Fruit fly (Drosophila melanogaster): Measurements from ENCODE around the gene CG4854.

CG4854 gene

DNA sequence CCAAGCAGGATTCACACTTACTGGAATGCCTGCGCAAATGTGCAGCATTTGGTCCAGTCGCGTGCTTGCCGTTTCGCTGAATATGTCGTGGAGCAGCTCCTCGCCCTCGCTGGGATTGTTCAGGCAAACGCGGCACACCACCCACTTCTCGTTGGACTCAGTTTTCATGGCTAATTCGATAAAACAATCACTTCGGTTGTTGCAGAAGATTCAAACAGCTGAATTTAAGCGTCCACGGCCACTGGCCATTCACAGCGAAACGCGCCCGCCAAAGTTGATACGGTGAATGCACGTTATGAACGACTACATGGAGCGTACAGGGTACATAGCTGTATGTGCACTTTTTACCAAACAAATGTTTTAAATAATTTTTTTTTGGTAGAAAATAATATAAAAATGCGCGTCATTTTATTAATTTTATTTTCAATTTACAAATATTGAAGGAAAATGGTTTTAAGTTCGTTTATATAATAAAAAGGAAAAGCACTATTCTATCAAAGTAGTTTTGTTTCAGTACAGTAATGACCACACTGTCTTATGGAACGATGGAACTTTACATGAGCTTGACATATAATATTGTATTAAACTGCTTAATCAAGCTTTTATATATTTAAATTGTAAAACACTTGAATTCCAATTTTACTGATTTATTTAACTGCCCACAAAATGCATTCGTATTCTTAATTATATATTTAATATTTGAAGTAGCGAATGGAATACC is 3.3 kb downstream of the CG4854 start, which contains the start of gene trem (continued):
- TF ChIP-seq Ets96B (tag; optimal IDR thresholded peaks at IDR 0.05), result peak; percentile 62
- no peak for TF ChIP-seq Hr38 (GFP tag; optimal IDR thresholded peaks at IDR 0.05)
- peak; percentile 81 for TF ChIP-seq esn (GFP tag; optimal IDR thresholded peaks at IDR 0.05)
- TF ChIP-seq CG8632 (GFP tag; optimal IDR thresholded peaks at IDR 0.05), result peak; percentile 69
- TF ChIP-seq Hr4 (GFP tag; optimal IDR thresholded peaks at IDR 0.05), result peak; percentile 76
- TF ChIP-seq OdsH (GFP tag; optimal IDR thresholded peaks at IDR 0.05), result peak; percentile 86
- TF ChIP-seq Eip78C (GFP tag), result peak; percentile 91

DNA sequence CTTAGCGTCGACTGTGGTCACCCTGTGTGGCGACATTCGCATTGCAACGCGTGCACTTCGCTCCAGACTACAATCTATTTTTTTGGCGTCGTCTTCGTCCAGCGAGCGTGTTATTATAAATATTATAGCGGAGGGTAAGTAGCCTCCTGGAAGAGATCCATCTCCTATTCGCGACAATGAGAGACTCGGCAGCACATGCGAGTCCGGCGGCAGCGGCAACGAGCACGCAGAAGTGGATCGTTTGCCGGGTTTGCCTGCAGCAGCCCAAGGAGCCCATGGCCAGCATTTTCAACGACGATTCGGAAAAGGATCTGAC is 3.9 kb downstream of the CG4854 start, which contains the start of gene idc:
idc (plus strand) TSS at position 60 of the 316 bp plus-strand sequence.
- no peak for TF ChIP-seq Sox15 (GFP tag; optimal IDR thresholded peaks at IDR 0.05)
- TF ChIP-seq esn (GFP tag; optimal IDR thresholded peaks at IDR 0.05), result peak; percentile 46

DNA sequence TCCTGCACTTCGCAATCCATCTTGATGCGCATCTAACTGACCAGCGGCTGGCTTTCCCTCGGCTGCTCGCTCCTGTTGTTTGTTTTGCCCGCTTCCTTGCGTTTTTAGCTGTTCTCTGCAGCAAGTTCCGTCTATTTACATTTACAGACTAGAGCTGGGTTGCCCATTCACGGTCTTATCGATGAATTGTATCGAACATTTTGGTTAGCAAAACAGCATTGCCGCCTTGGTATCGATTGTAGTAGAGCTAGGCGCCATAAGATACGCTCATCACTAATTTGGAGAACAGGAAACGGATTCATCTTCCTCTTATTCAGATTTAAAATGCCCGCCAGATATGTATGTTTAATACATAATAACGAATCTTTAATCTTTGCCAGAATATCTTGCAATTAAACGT is 8.0 kb downstream of the CG4854 start, which contains the start of gene Regnase-1:
Regnase-1 (minus strand) TSS at position 170 of the 400 bp plus-strand sequence.
- peak; percentile 87 for TF ChIP-seq CG9139 (GFP tag; optimal IDR thresholded peaks at IDR 0.05)
- TF ChIP-seq svp (GFP tag), result no peak
- peak; percentile 29 for TF ChIP-seq Lpt (GFP tag; optimal IDR thresholded peaks at IDR 0.05)
- peak; percentile 88 for TF ChIP-seq eg (GFP tag; IDR thresholded peaks at IDR 0.05)
- no peak for TF ChIP-seq CG16779 (tag; optimal IDR thresholded peaks at IDR 0.05)
- TF ChIP-seq acj6 (GFP tag; optimal IDR thresholded peaks at IDR 0.05), result peak; percentile 74
- TF ChIP-seq fd85E (GFP tag; optimal IDR thresholded peaks at IDR 0.05), result peak; percentile 84
- TF ChIP-seq Eip93F (GFP tag; optimal IDR thresholded peaks at IDR 0.05), result no peak
- 0 out of 2 replicates have a peak, but pooled peaks have one; percentile 19 for TF ChIP-seq CG11294 (GFP tag; IDR thresholded peaks at IDR 0.05)
- TF ChIP-seq CG34406 (GFP tag; optimal IDR thresholded peaks at IDR 0.05), result peak; percentile 87
- TF ChIP-seq Smox (GFP tag; optimal IDR thresholded peaks at IDR 0.05), result peak; percentile 77
- TF ChIP-seq spab (GFP tag; optimal IDR thresholded peaks at IDR 0.05), result peak; percentile 64
- TF ChIP-seq net (GFP tag; optimal IDR thresholded peaks at IDR 0.05), result peak; percentile 85
- peak; percentile 69 for TF ChIP-seq Sox14 (GFP tag; optimal IDR thresholded peaks at IDR 0.05)
- TF ChIP-seq OdsH (GFP tag; optimal IDR thresholded peaks at IDR 0.05), result peak; percentile 83
- peak; percentile 84 for TF ChIP-seq Eip75B (GFP tag; optimal IDR thresholded peaks at IDR 0.05)
- TF ChIP-seq ss (GFP tag; optimal IDR thresholded peaks at IDR 0.05), result peak in 1 of 2 experiments; percentile 91
- peak; percentile 96 for TF ChIP-seq CG6854 (GFP tag; optimal IDR thresholded peaks at IDR 0.05)
- no peak for TF ChIP-seq Ets96B (tag; optimal IDR thresholded peaks at IDR 0.05)
- peak; percentile 81 for TF ChIP-seq CG10669 (GFP tag; optimal IDR thresholded peaks at IDR 0.05)
- peak; percentile 25 to 82 for TF ChIP-seq salr (GFP tag; optimal IDR thresholded peaks at IDR 0.05)
- peak; percentile 85 for TF ChIP-seq pdm3 (GFP tag; optimal IDR thresholded peaks at IDR 0.05)
- TF ChIP-seq CG3032 (tag; optimal IDR thresholded peaks at IDR 0.05), result peak; percentile 76
- TF ChIP-seq CG32006 (GFP tag; optimal IDR thresholded peaks at IDR 0.05), result peak; percentile 47
- TF ChIP-seq fd59A (GFP tag; optimal IDR thresholded peaks at IDR 0.05), result peak; percentile 45
- peak; percentile 35 for TF ChIP-seq Sox15 (GFP tag; optimal IDR thresholded peaks at IDR 0.05)
- TF ChIP-seq Gug (GFP tag; IDR thresholded peaks at IDR 0.05), result no peak
- TF ChIP-seq CG7368 (GFP tag; optimal IDR thresholded peaks at IDR 0.05), result peak; percentile 87
- TF ChIP-seq CG10631 (GFP tag; optimal IDR thresholded peaks at IDR 0.05), result peak; percentile 65
- no peak for TF ChIP-seq vri (GFP tag; optimal IDR thresholded peaks at IDR 0.05)
- TF ChIP-seq Hr38 (GFP tag; optimal IDR thresholded peaks at IDR 0.05), result no peak
- peak; percentile 83 for TF ChIP-seq topi (GFP tag; optimal IDR thresholded peaks at IDR 0.05)
- peak; percentile 21 for TF ChIP-seq CG11902 (GFP tag; optimal IDR thresholded peaks at IDR 0.05)
- no peak for TF ChIP-seq CG8119 (GFP tag; IDR thresholded peaks at IDR 0.05)
- no peak for TF ChIP-seq CG4318 (GFP tag; optimal IDR thresholded peaks at IDR 0.05)
- TF ChIP-seq Sox102F (GFP tag; optimal IDR thresholded peaks at IDR 0.05), result no peak
- TF ChIP-seq Blimp-1 (GFP tag; optimal IDR thresholded peaks at IDR 0.05), result peak; percentile 77
- TF ChIP-seq CG6808 (GFP tag; optimal IDR thresholded peaks at IDR 0.05), result peak; percentile 74
- peak; percentile 89 for TF ChIP-seq CG6163 (GFP tag; IDR thresholded peaks at IDR 0.05)
- TF ChIP-seq CG1621 (tag; optimal IDR thresholded peaks at IDR 0.05), result peak; percentile 81
- peak; percentile 89 for TF ChIP-seq Met (GFP tag; optimal IDR thresholded peaks at IDR 0.05)
- peak; percentile 51 for TF ChIP-seq Ets21C (GFP tag; optimal IDR thresholded peaks at IDR 0.05)

Data from whole organism, prepupa.